Worm (Caenorhabditis elegans) whole organism, early embryonic: ENCODE results near the gene Y94H6A.7.

Source experiments
- B0310.2 ChIP-seq: sonication (generic microtip); optimal IDR thresholded peaks from 2 replicates; lab custom pipeline; 2016; ENCODE audit warnings: mild to moderate bottlenecking, missing genetic modification characterization, missing compliant biosample characterization
- F13C5.2 ChIP-seq: sonication (generic microtip); optimal IDR thresholded peaks from 2 replicates; lab custom pipeline; 2017; ENCODE audit warnings: mild to moderate bottlenecking, missing genetic modification characterization, inconsistent platforms, missing compliant biosample characterization
- ama-1 ChIP-seq: fragments of 150-350 bp; optimal IDR thresholded peaks from 2 replicates; lab custom pipeline; 2014
- ceh-13 ChIP-seq: fragments of 200-800 bp; sonication (Bioruptor generic); optimal IDR thresholded peaks from 2 replicates; lab custom pipeline; 2018; ENCODE audit warnings: mild to moderate bottlenecking, missing genetic modification characterization, missing compliant biosample characterization
- ceh-36 ChIP-seq: sonication (generic microtip); optimal IDR thresholded peaks from 2 replicates; lab custom pipeline; 2016; ENCODE audit warnings: missing genetic modification characterization, inconsistent platforms, missing compliant biosample characterization
- hmbx-1 ChIP-seq: sonication (generic microtip); optimal IDR thresholded peaks from 2 replicates; lab custom pipeline; 2016; ENCODE audit warnings: mild to moderate bottlenecking, missing genetic modification characterization, missing compliant biosample characterization
- hmg-4 ChIP-seq: fragments of 200-800 bp; sonication (Bioruptor generic); optimal IDR thresholded peaks from 2 replicates; lab custom pipeline; 2018; ENCODE audit warnings: mild to moderate bottlenecking, missing genetic modification characterization, missing compliant biosample characterization
- scrt-1 ChIP-seq: fragments of 200-800 bp; sonication (Bioruptor generic); IDR thresholded peaks from 2 replicates; pipeline ENCODE4 v1.3.6; 2022; ENCODE audit warnings: missing genetic modification characterization, missing compliant biosample characterization
- sea-1 ChIP-seq: fragments of 200-800 bp; sonication (Bioruptor generic); conservative IDR thresholded peaks from 2 replicates; pipeline ENCODE4 v1.3.6; 2022; ENCODE audit warnings: missing genetic modification characterization, missing compliant biosample characterization
- tbx-37 ChIP-seq: fragments of 200-800 bp; sonication (Bioruptor generic); conservative IDR thresholded peaks from 2 replicates; pipeline ENCODE4 v1.3.6; 2022; ENCODE audit warnings: missing genetic modification reagents, missing genetic modification characterization, missing compliant biosample characterization

- no peak for TF ChIP-seq hmg-4 (GFP tag; lab: Kevin White, UChicago)
- TF ChIP-seq scrt-1: no peak
- no peak for TF ChIP-seq ama-1 (lab: Kevin White, UChicago)
- TF ChIP-seq ceh-13 (GFP tag; lab: Kevin White, UChicago): no peak
- TF ChIP-seq tbx-37 (GFP tag; lab: Robert Waterston, UW): no peak
- no peak for TF ChIP-seq sea-1 (GFP tag; lab: Robert Waterston, UW)
- no peak for TF ChIP-seq ceh-36 (tag; lab: Kevin White, UChicago)
- TF ChIP-seq F13C5.2: no peak
- no peak for TF ChIP-seq B0310.2 (tag; lab: Kevin White, UChicago)
- no peak for TF ChIP-seq hmbx-1
Measured at ce11 chrIV:2707012-2707411, 9.4 kb downstream of the Y94H6A.7 start, which contains the start of gene ubc-8.
